Fruit fly (Drosophila melanogaster) whole organism, adult: Measurements from ENCODE around the gene Arl8.

Source experiments
- CG11617 ChIP-seq: fragments of 200-800 bp; sonication (Bioruptor generic); optimal IDR thresholded peaks from 2 replicates; lab custom pipeline; 2017; ENCODE audit warnings: mild to moderate bottlenecking, missing biosample characterization, missing genetic modification reagents, missing genetic modification characterization
- CG12768 ChIP-seq: fragments of 200-800 bp; sonication (Bioruptor generic); optimal IDR thresholded peaks from 2 replicates; lab custom pipeline; 2017; ENCODE audit warnings: missing biosample characterization, missing genetic modification characterization, mild to moderate bottlenecking, moderate library complexity, missing genetic modification reagents
- CG14711 ChIP-seq: fragments of 200-800 bp; sonication (Bioruptor generic); optimal IDR thresholded peaks from 2 replicates; lab custom pipeline; 2018; ENCODE audit warnings: missing biosample characterization, mild to moderate bottlenecking, missing genetic modification characterization, moderate library complexity
- CG1620 ChIP-seq: fragments of 200-800 bp; sonication (Bioruptor generic); optimal IDR thresholded peaks from 2 replicates; lab custom pipeline; 2016; ENCODE audit warnings: missing biosample characterization, missing genetic modification characterization
- CG33017 ChIP-seq: fragments of 200-800 bp; sonication (Bioruptor generic); optimal IDR thresholded peaks from 2 replicates; lab custom pipeline; 2018; ENCODE audit warnings: missing biosample characterization, mild to moderate bottlenecking, missing genetic modification characterization, moderate library complexity
- CG5204 ChIP-seq: fragments of 200-800 bp; sonication (Bioruptor generic); optimal IDR thresholded peaks from 2 replicates; lab custom pipeline; 2016; ENCODE audit warnings: missing biosample characterization, missing genetic modification characterization
- CG7045 ChIP-seq: fragments of 200-800 bp; sonication (Bioruptor generic); optimal IDR thresholded peaks from 2 replicates; lab custom pipeline; 2017; ENCODE audit warnings: missing biosample characterization, mild to moderate bottlenecking, missing genetic modification characterization
- CG7101 ChIP-seq: fragments of 200-800 bp; sonication (Bioruptor generic); optimal IDR thresholded peaks from 2 replicates; lab custom pipeline; 2018; ENCODE audit warnings: missing biosample characterization, mild to moderate bottlenecking, missing genetic modification characterization, moderate library complexity
- Clk ChIP-seq: fragments of 200-800 bp; sonication (Bioruptor generic); optimal IDR thresholded peaks from 2 replicates; lab custom pipeline; 2017; ENCODE audit warnings: missing biosample characterization, missing genetic modification characterization
- Crg-1 ChIP-seq: fragments of 200-800 bp; sonication (Bioruptor generic); optimal IDR thresholded peaks from 2 replicates; lab custom pipeline; 2016; ENCODE audit warnings: missing biosample characterization, missing genetic modification characterization
- Hr96 ChIP-seq: fragments of 200-800 bp; sonication (Bioruptor generic); optimal IDR thresholded peaks from 2 replicates; lab custom pipeline; 2016; ENCODE audit warnings: missing biosample characterization, missing genetic modification characterization
- Mnt ChIP-seq: fragments of 200-800 bp; sonication (Bioruptor generic); optimal IDR thresholded peaks from 2 replicates; lab custom pipeline; 2016; ENCODE audit warnings: missing biosample characterization, mild to moderate bottlenecking, missing genetic modification characterization
- bab1 ChIP-seq: fragments of 200-800 bp; sonication (Bioruptor generic); optimal IDR thresholded peaks from 3 replicates; lab custom pipeline; 2019; ENCODE audit warnings: missing biosample characterization, mild to moderate bottlenecking, missing genetic modification characterization, moderate library complexity
- cic ChIP-seq: fragments of 200-800 bp; sonication (Bioruptor generic); optimal IDR thresholded peaks from 2 replicates; lab custom pipeline; 2017; ENCODE audit warnings: missing biosample characterization, mild to moderate bottlenecking, missing genetic modification characterization, moderate library complexity
- cnc ChIP-seq, 2 experiments: fragments of >200 bp; optimal IDR thresholded peaks; 2 replicates each; lab custom pipeline; 2017
- kay ChIP-seq: fragments of 200-800 bp; sonication (Bioruptor generic); peaks from one replicate; lab custom pipeline; 2016; ENCODE audit warnings: missing biosample characterization, missing genetic modification characterization, borderline replicate concordance
- ovo ChIP-seq: fragments of 200-800 bp; sonication (Bioruptor generic); optimal IDR thresholded peaks from 2 replicates; lab custom pipeline; 2016; ENCODE audit warnings: missing biosample characterization, missing genetic modification characterization
- pad ChIP-seq: fragments of 200-800 bp; sonication (Bioruptor generic); optimal IDR thresholded peaks from 3 replicates; lab custom pipeline; 2017; ENCODE audit warnings: missing biosample characterization, missing genetic modification characterization, mild to moderate bottlenecking, moderate library complexity, missing genetic modification reagents
- tj ChIP-seq: fragments of 200-800 bp; sonication (Bioruptor generic); optimal IDR thresholded peaks from 3 replicates; lab custom pipeline; 2017; ENCODE audit warnings: missing biosample characterization, mild to moderate bottlenecking, missing genetic modification characterization, moderate library complexity
- toe ChIP-seq: fragments of 200-800 bp; sonication (Bioruptor generic); optimal IDR thresholded peaks from 2 replicates; lab custom pipeline; 2016; ENCODE audit warnings: missing biosample characterization, missing genetic modification characterization

Arl8 gene

DNA sequence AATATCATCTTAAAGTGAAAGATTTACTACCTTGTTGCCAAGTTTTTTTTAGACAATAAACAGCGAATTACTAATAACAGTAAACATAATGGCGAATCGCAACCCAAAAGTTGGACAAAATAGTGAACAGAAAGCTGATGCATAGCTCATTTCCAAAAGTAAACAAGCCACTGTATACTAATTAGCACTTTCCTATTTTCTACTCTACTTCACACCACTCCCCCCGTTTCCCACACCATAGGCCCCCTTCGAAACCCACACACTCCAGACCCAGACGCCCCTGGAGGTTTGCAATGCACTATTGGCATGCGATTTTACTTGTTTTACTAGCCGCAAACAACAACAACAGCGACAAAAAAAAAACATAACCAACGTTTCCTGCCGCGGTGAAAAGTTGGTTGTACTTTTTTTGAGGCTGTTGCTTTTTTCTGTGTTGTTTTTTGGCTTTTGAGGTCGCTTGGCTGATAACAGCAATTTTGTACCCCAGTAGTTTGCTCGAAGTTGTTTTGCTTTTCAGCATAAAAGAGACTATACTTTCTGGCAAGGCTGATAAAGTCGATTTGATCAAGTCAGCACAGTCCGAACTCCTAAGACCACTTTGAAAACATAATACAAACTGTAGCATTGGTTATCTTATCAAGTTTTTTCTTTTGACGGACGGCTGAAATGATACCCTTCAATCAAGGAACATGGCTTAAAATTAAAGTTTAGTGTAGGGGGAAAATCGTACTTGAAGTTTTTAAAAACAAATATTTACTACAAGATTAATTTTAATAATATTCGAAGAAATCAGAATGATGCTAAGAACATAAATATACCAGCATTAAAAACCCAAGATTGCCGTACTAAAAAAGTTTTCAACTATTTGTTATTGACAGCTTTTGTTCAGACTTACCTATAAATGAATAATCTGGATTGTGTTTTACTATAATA, 19.2 kb upstream of the Arl8 start:
- TF ChIP-seq tj (GFP tag; lab: Kevin White, UChicago), result peak; percentile 73
- TF ChIP-seq CG33017 (tag; lab: Kevin White, UChicago), result no peak
- TF ChIP-seq kay (GFP tag; lab: Kevin White, UChicago), result peak; percentile 84

DNA sequence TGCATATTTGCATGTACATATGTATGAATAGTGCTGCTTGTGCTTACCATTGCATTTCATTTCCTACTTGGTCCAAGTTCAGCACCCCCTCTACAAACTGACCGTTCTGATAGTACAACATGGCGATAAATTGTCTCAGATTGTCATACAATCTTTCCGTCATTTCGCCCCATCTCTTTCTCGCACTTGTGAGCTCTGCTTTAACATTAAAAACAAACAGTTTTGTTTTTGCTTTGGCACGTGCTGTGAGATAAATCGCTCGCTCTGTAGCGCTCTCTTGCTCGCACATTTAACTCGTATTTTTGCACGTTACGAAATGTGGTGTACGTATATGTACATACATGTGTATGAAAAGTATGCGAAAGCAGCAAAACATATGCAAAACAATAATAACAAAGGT, 17.6 kb upstream of the Arl8 start:
- TF ChIP-seq tj (GFP tag; lab: Kevin White, UChicago), result peak; percentile 58
- TF ChIP-seq Mnt (GFP tag; lab: Kevin White, UChicago), result peak; percentile 52
- no peak for TF ChIP-seq CG5204
- TF ChIP-seq kay (GFP tag; lab: Kevin White, UChicago), result no peak
- TF ChIP-seq Crg-1 (GFP tag; lab: Kevin White, UChicago), result no peak
- peak; percentile 2 for TF ChIP-seq pad (GFP tag; lab: Kevin White, UChicago)

DNA sequence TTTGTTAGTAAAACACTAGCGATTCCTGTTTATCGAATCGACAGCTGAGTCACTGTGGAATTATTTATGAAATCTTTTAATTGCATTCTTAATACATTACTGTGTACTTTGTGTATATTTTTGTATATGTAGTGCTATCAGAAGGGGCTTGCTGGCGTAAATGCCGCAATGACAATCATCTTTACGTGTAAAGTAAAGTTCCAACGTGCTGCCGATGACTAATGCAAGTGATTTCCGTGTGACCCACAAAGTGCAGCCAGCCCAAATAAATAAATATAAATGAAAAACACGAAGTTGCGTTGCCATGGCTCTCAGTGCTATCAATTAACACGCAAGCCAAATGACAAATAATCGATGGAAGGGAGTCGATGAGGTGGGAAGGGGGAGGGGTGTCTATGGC, 16.6 kb upstream of the Arl8 start:
- TF ChIP-seq CG7101 (tag; lab: Kevin White, UChicago) (no peak), kay (GFP tag; lab: Kevin White, UChicago) (peak; percentile 92)

DNA sequence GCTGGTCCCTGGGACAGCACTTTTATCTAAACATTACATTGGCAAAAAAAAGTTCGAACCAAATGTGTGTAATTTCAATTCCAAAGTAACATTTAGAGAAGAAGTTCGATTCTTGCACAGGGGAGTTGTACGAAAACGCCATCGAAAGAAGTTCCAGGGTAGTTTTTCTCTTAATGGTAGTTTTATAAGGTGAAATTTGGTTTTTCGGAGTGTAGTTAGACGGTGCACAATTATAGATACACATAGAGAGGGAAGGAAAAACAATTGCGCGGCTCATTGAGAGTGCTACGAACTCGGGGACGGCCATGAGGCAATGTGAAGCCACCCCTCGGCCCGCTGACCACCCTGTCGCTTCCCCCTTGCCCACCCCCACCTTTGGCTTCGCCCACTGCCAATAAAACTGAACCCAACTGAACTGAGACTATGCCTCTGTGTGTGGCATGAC, 16.2 kb upstream of the Arl8 start:
- TF ChIP-seq cic (GFP tag; lab: Kevin White, UChicago) (no peak), CG1620 (GFP tag; lab: Kevin White, UChicago) (no peak), bab1 (no peak), Mnt (GFP tag; lab: Kevin White, UChicago) (no peak), Hr96 (GFP tag; lab: Kevin White, UChicago) (peak; percentile 8), kay (GFP tag; lab: Kevin White, UChicago) (peak; percentile 50), CG12768 (peak; percentile 23), CG11617 (no peak), CG7045 (peak; percentile 16), tj (GFP tag; lab: Kevin White, UChicago) (no peak), CG7101 (tag; lab: Kevin White, UChicago) (peak; percentile 36), CG33017 (tag; lab: Kevin White, UChicago) (peak; percentile 4)

DNA sequence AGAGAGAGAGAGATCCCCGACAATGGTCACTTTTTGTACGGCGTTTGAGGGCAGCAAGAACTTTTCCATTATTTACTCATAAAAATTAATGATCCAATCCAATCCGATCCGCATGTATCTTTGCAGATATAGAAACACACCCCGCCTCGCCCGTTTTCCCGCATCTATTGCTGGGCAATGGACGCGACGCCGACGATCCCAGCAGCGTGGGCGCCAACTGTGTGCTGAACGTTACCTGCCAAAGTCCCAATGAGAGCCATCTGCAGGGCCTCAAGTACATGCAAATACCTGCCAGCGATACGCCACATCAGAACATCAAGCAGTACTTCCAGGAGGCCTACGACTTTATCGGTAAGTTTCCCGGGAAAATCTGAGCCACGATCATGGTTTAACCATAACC, 15.5 kb upstream of the Arl8 start:
- TF ChIP-seq CG12768 (no peak), cic (GFP tag; lab: Kevin White, UChicago) (no peak), CG33017 (tag; lab: Kevin White, UChicago) (no peak), Mnt (GFP tag; lab: Kevin White, UChicago) (no peak), CG14711 (tag; lab: Kevin White, UChicago) (no peak), toe (GFP tag; lab: Kevin White, UChicago) (no peak), pad (GFP tag; lab: Kevin White, UChicago) (no peak), CG11617 (no peak), tj (GFP tag; lab: Kevin White, UChicago) (no peak), CG7045 (no peak), Clk (no peak), Crg-1 (GFP tag; lab: Kevin White, UChicago) (no peak), ovo (GFP tag; lab: Kevin White, UChicago) (no peak), CG5204 (no peak), Hr96 (GFP tag; lab: Kevin White, UChicago) (no peak), CG1620 (GFP tag; lab: Kevin White, UChicago) (no peak), kay (GFP tag; lab: Kevin White, UChicago) (no peak), bab1 (no peak), cnc (optimal IDR thresholded peaks at IDR 0.05; lab: Kevin White, UChicago) (no peak), CG7101 (tag; lab: Kevin White, UChicago) (no peak)

DNA sequence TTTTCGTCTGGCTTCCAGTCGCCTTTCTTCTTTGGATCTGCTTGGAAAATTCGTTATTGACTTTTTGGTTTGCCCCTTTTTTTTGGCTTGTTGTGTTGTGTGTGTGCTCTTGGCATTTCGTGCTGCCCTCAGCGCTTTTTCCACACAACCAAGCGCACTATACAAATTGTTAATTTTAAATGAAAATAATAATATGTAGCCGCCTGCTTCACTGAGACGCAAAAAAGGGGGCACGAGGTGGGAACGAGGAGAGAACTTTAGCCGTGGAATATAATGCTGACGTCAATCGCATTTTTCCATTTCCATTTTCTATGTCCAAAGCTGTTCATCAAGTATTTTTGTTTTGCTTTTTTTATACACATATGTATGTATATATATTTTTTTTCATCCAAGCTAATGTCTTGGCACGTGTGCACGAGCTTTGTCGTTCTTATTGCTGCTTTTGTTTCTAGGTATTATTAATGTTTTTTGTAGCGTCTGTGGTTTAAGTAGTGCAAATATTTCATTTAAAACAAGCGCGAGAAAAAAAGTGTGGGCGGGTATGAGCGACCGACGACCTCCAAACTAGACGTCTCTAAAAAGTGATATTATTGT, 14.5 kb upstream of the Arl8 start:
- no peak for TF ChIP-seq CG1620 (GFP tag; lab: Kevin White, UChicago)
- TF ChIP-seq kay (GFP tag; lab: Kevin White, UChicago), result peak; percentile 96
- no peak for TF ChIP-seq CG7045
- TF ChIP-seq cic (GFP tag; lab: Kevin White, UChicago), result peak; percentile 42
- no peak for TF ChIP-seq CG14711 (tag; lab: Kevin White, UChicago)
- no peak for TF ChIP-seq bab1
- peak; percentile 99 for TF ChIP-seq tj (GFP tag; lab: Kevin White, UChicago)
- peak; percentile 13 for TF ChIP-seq Mnt (GFP tag; lab: Kevin White, UChicago)
- peak; percentile 79 for TF ChIP-seq ovo (GFP tag; lab: Kevin White, UChicago)
- TF ChIP-seq CG12768, result peak; percentile 54
- TF ChIP-seq Clk, result peak; percentile 19
- TF ChIP-seq CG33017 (tag; lab: Kevin White, UChicago), result no peak
- TF ChIP-seq Crg-1 (GFP tag; lab: Kevin White, UChicago), result no peak
- no peak for TF ChIP-seq CG11617
